Fruit fly (Drosophila melanogaster) whole organism, embryonic: ENCODE results near the gene Rab9D.

Source experiments
- Adf1 ChIP-seq: fragments of 200-800 bp; sonication (Bioruptor generic); IDR thresholded peaks from 2 replicates; pipeline ENCODE4 v1.3.6; 2022; ENCODE audit warnings: missing biosample characterization, missing genetic modification characterization
- Aef1 ChIP-seq: fragments of 200-800 bp; sonication (Bioruptor generic); IDR thresholded peaks from 3 replicates; pipeline ENCODE4 v1.3.6; 2022; ENCODE audit warnings: missing biosample characterization, missing genetic modification characterization
- Atf6 ChIP-seq: fragments of 200-800 bp; sonication (Bioruptor generic); IDR thresholded peaks from 2 replicates; pipeline ENCODE4 v1.3.6; 2022; ENCODE audit warnings: missing biosample characterization, missing genetic modification characterization
- Awh ChIP-seq: fragments of 200-800 bp; sonication (Bioruptor generic); IDR thresholded peaks from 2 replicates; pipeline ENCODE4, ENCODE4 v1.3.6; 2022; ENCODE audit warnings: missing biosample characterization, missing genetic modification characterization
- Bgb ChIP-seq: fragments of 200-800 bp; sonication (Bioruptor generic); IDR thresholded peaks from 2 replicates; pipeline ENCODE4 v1.3.6; 2022; ENCODE audit warnings: missing biosample characterization, missing genetic modification characterization; ENCODE audit not compliant: partially characterized antibody
- Blimp-1 ChIP-seq: fragments of 200-800 bp; sonication (Bioruptor generic); optimal IDR thresholded peaks from 3 replicates; lab custom pipeline; 2018; ENCODE audit warnings: missing biosample characterization, missing genetic modification characterization, mild to moderate bottlenecking, moderate library complexity, missing genetic modification reagents
- CG10366 ChIP-seq: fragments of 200-800 bp; sonication (Bioruptor generic); IDR thresholded peaks from 2 replicates; pipeline ENCODE4 v1.3.6; 2022; ENCODE audit warnings: missing biosample characterization, missing genetic modification characterization
- CG12744 ChIP-seq: fragments of 200-800 bp; sonication (Bioruptor generic); optimal IDR thresholded peaks from 2 replicates; lab custom pipeline; 2016; ENCODE audit warnings: missing biosample characterization, missing genetic modification characterization
- CG15479 ChIP-seq: fragments of 200-800 bp; sonication (Bioruptor generic); optimal IDR thresholded peaks from 3 replicates; lab custom pipeline; 2019; ENCODE audit warnings: missing biosample characterization, mild to moderate bottlenecking, missing genetic modification characterization, moderate library complexity
- CG1603 ChIP-seq: fragments of 200-800 bp; sonication (Bioruptor generic); optimal IDR thresholded peaks from 2 replicates; lab custom pipeline; 2019; ENCODE audit warnings: missing biosample characterization, mild to moderate bottlenecking, missing genetic modification characterization, moderate library complexity
- CG17359 ChIP-seq: fragments of 200-800 bp; sonication (Bioruptor generic); optimal IDR thresholded peaks from 3 replicates; lab custom pipeline; 2018; ENCODE audit warnings: missing biosample characterization, mild to moderate bottlenecking, missing genetic modification characterization, moderate library complexity
- CG17612 ChIP-seq: fragments of 200-800 bp; sonication (Bioruptor generic); IDR thresholded peaks from 2 replicates; pipeline ENCODE4 v1.3.6; 2022; ENCODE audit warnings: missing biosample characterization, missing genetic modification characterization
- CG18262 ChIP-seq: fragments of 200-800 bp; optimal IDR thresholded peaks from 3 replicates; lab custom pipeline; 2019; ENCODE audit warnings: missing biosample characterization, mild to moderate bottlenecking, missing genetic modification characterization, moderate library complexity
- CG2199 ChIP-seq: fragments of 200-800 bp; sonication (Bioruptor generic); IDR thresholded peaks from 3 replicates; pipeline ENCODE4 v1.3.6; 2022; ENCODE audit warnings: missing biosample characterization, missing genetic modification characterization
- CG34376 ChIP-seq: fragments of 200-800 bp; sonication (Bioruptor generic); optimal IDR thresholded peaks from 2 replicates; lab custom pipeline; 2018; ENCODE audit warnings: missing biosample characterization, mild to moderate bottlenecking, missing genetic modification characterization
- CG4617 ChIP-seq: fragments of 200-800 bp; sonication (Bioruptor generic); optimal IDR thresholded peaks from 3 replicates; lab custom pipeline; 2016; ENCODE audit warnings: missing biosample characterization, missing genetic modification characterization, borderline replicate concordance
- CG8290 ChIP-seq, 3 experiments: fragments of 200-800 bp; sonication (Bioruptor generic); optimal IDR thresholded peaks; 2 replicates each; lab custom pipeline; 2016 to 2019; ENCODE audit warnings: missing biosample characterization in 3 of 3, missing genetic modification characterization in 3 of 3, mild to moderate bottlenecking in 2 of 3, moderate library complexity in 1 of 3
- CG8924 ChIP-seq: fragments of 200-800 bp; optimal IDR thresholded peaks from 3 replicates; lab custom pipeline; 2019; ENCODE audit warnings: missing biosample characterization, mild to moderate bottlenecking, missing genetic modification characterization, moderate library complexity
- CG9727 ChIP-seq: fragments of 200-800 bp; sonication (Bioruptor generic); optimal IDR thresholded peaks from 3 replicates; lab custom pipeline; 2017; ENCODE audit warnings: missing biosample characterization, mild to moderate bottlenecking, missing genetic modification characterization
- CkIIα-i1 ChIP-seq: fragments of 200-800 bp; sonication (Bioruptor generic); IDR thresholded peaks from 2 replicates; pipeline ENCODE4 v1.3.6; 2022; ENCODE audit warnings: missing biosample characterization, missing genetic modification characterization
- D19B ChIP-seq: fragments of 200-800 bp; sonication (Bioruptor generic); optimal IDR thresholded peaks from 2 replicates; lab custom pipeline; 2017; ENCODE audit warnings: missing biosample characterization, mild to moderate bottlenecking, missing genetic modification characterization
- Dad ChIP-seq: fragments of 200-800 bp; sonication (Bioruptor generic); optimal IDR thresholded peaks from 3 replicates; lab custom pipeline; 2016; ENCODE audit warnings: missing biosample characterization, missing genetic modification characterization
- Dbx ChIP-seq: fragments of 200-800 bp; sonication (Bioruptor generic); IDR thresholded peaks from 3 replicates; pipeline ENCODE4 v1.3.6; 2022; ENCODE audit warnings: missing biosample characterization, missing genetic modification characterization
- Drgx ChIP-seq: fragments of 200-800 bp; sonication (Bioruptor generic); IDR thresholded peaks from 2 replicates; pipeline ENCODE4 v1.3.6; 2022; ENCODE audit warnings: missing biosample characterization, missing genetic modification characterization
- GATAe ChIP-seq: fragments of 200-800 bp; sonication (Bioruptor generic); conservative IDR thresholded peaks from 2 replicates; pipeline ENCODE4 v1.3.6; 2022; ENCODE audit warnings: missing biosample characterization, missing genetic modification characterization
- HmgZ ChIP-seq: fragments of 200-800 bp; sonication (Bioruptor generic); optimal IDR thresholded peaks from 2 replicates; lab custom pipeline; 2018; ENCODE audit warnings: missing biosample characterization, mild to moderate bottlenecking, missing genetic modification characterization
- Hr3 ChIP-seq: fragments of 200-800 bp; sonication (Bioruptor generic); optimal IDR thresholded peaks from 3 replicates; lab custom pipeline; 2016; ENCODE audit warnings: missing biosample characterization, missing genetic modification characterization
- Meics ChIP-seq: fragments of 200-800 bp; sonication (Bioruptor generic); optimal IDR thresholded peaks from 2 replicates; lab custom pipeline; 2017; ENCODE audit warnings: missing biosample characterization, mild to moderate bottlenecking, missing genetic modification characterization
- Neu2 ChIP-seq: fragments of 200-800 bp; sonication (Bioruptor generic); optimal IDR thresholded peaks from 3 replicates; lab custom pipeline; 2016; ENCODE audit warnings: missing biosample characterization, missing genetic modification characterization, borderline replicate concordance
- Pdp1 ChIP-seq, 2 experiments: fragments of 200-800 bp; sonication (Bioruptor generic); optimal IDR thresholded peaks; 3 replicates each; lab custom pipeline; 2016; ENCODE audit warnings: missing biosample characterization in 2 of 2, missing genetic modification characterization in 2 of 2, mild to moderate bottlenecking in 1 of 2, moderate library complexity in 1 of 2
- Rfx ChIP-seq: fragments of 200-800 bp; sonication (Bioruptor generic); IDR thresholded peaks from 2 replicates; pipeline ENCODE4 v1.3.6; 2022; ENCODE audit warnings: missing biosample characterization, missing genetic modification characterization
- Six4 ChIP-seq: fragments of 200-800 bp; sonication (Bioruptor generic); optimal IDR thresholded peaks from 2 replicates; lab custom pipeline; 2016; ENCODE audit warnings: missing biosample characterization, missing genetic modification characterization
- bsh ChIP-seq, 2 experiments: fragments of 200-800 bp; sonication (Bioruptor generic); optimal IDR thresholded peaks; 2 replicates each; lab custom pipeline; 2017 to 2018; ENCODE audit warnings: mild to moderate bottlenecking in 2 of 2, missing biosample characterization in 2 of 2, missing genetic modification characterization in 2 of 2, moderate library complexity in 1 of 2
- ci ChIP-seq: fragments of 200-800 bp; sonication (Bioruptor generic); IDR thresholded peaks from 3 replicates; pipeline ENCODE4 v1.3.6; 2022; ENCODE audit warnings: missing biosample characterization, missing genetic modification characterization
- dati ChIP-seq: fragments of 200-800 bp; sonication (Bioruptor generic); IDR thresholded peaks from 2 replicates; pipeline ENCODE4 v1.3.6; 2022; ENCODE audit warnings: missing biosample characterization, missing genetic modification characterization
- dmrt11E ChIP-seq: fragments of 200-800 bp; sonication (Bioruptor generic); optimal IDR thresholded peaks from 3 replicates; lab custom pipeline; 2018; ENCODE audit warnings: missing biosample characterization, mild to moderate bottlenecking, missing genetic modification characterization, moderate library complexity
- ems ChIP-seq: fragments of 200-800 bp; sonication (Bioruptor generic); optimal IDR thresholded peaks from 3 replicates; lab custom pipeline; 2016; ENCODE audit warnings: missing biosample characterization, missing genetic modification characterization
- exex ChIP-seq: fragments of 200-800 bp; sonication (Bioruptor generic); optimal IDR thresholded peaks from 4 replicates; lab custom pipeline; 2018; ENCODE audit warnings: missing biosample characterization, mild to moderate bottlenecking, missing genetic modification characterization, moderate library complexity
- eyg ChIP-seq: fragments of 200-800 bp; sonication (Bioruptor generic); optimal IDR thresholded peaks from 3 replicates; lab custom pipeline; 2016; ENCODE audit warnings: missing biosample characterization, missing genetic modification characterization
- lbe ChIP-seq: fragments of 200-800 bp; sonication (Bioruptor generic); optimal IDR thresholded peaks from 2 replicates; lab custom pipeline; 2016; ENCODE audit warnings: missing biosample characterization, mild to moderate bottlenecking, missing genetic modification characterization
- nom ChIP-seq: fragments of 200-800 bp; sonication (Bioruptor generic); optimal IDR thresholded peaks from 2 replicates; lab custom pipeline; 2017; ENCODE audit warnings: missing biosample characterization, missing genetic modification characterization, mild to moderate bottlenecking, moderate library complexity, missing genetic modification reagents
- rib ChIP-seq: fragments of 200-800 bp; sonication (Bioruptor generic); IDR thresholded peaks from 2 replicates; pipeline ENCODE4 v1.3.6; 2022; ENCODE audit warnings: missing biosample characterization, missing genetic modification characterization
- schlank ChIP-seq: fragments of 200-800 bp; sonication (Bioruptor generic); optimal IDR thresholded peaks from 2 replicates; lab custom pipeline; 2018; ENCODE audit warnings: missing biosample characterization, mild to moderate bottlenecking, missing genetic modification characterization
- slp2 ChIP-seq: fragments of 200-800 bp; sonication (Bioruptor generic); optimal IDR thresholded peaks from 2 replicates; lab custom pipeline; 2016; ENCODE audit warnings: missing biosample characterization, missing genetic modification characterization
- tio ChIP-seq: fragments of 200-800 bp; sonication (Bioruptor generic); optimal IDR thresholded peaks from 2 replicates; lab custom pipeline; 2017; ENCODE audit warnings: missing biosample characterization, missing genetic modification characterization, inconsistent platforms
- tna ChIP-seq: fragments of 200-800 bp; sonication (Bioruptor generic); IDR thresholded peaks from 2 replicates; pipeline ENCODE4 v1.3.6; 2022; ENCODE audit warnings: missing biosample characterization, missing genetic modification characterization; ENCODE audit not compliant: partially characterized antibody
- unpg ChIP-seq: fragments of 200-800 bp; sonication (Bioruptor generic); optimal IDR thresholded peaks from 3 replicates; lab custom pipeline; 2018; ENCODE audit warnings: missing biosample characterization, mild to moderate bottlenecking, missing genetic modification characterization, moderate library complexity
- wdn ChIP-seq: fragments of 200-800 bp; sonication (Bioruptor generic); IDR thresholded peaks from 2 replicates; pipeline ENCODE4 v1.3.6; 2022; ENCODE audit warnings: missing biosample characterization, missing genetic modification characterization

Gene Rab9D

DNA sequence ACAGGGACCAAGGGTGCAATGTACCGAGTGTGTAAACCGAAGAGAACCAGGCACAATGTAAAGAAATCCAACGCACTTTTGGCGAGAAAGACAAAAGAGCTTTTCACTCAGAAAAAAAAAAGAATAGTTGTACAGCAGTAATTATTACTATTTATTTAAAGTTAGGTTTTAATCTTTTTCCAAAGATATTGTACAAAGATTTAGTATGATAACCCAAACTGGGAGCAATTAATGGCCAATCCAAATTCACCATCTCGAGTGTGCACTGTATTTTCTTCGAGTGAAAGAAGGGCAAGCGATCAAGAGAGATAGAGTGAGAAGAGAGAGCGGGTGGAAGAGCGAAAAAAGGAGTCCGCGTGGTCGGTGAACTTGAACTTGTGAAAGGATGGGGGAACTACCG, 4.4 kb upstream of the Rab9D start (continued):
- TF ChIP-seq CG9727 (GFP tag; lab: Kevin White, UChicago) = peak; percentile 3
- peak; percentile 2 for TF ChIP-seq ems (GFP tag; lab: Kevin White, UChicago)
- no peak for TF ChIP-seq CG4617 (GFP tag; lab: Kevin White, UChicago)
- peak; percentile 48 for TF ChIP-seq nom (GFP tag; lab: Kevin White, UChicago)
- no peak for TF ChIP-seq CG17612 (GFP tag; lab: Robert Waterston, UW)
- TF ChIP-seq CG1603 = peak; percentile 22
- TF ChIP-seq bsh (GFP tag; optimal IDR thresholded peaks at IDR 0.05; lab: Kevin White, UChicago) = peak; percentile 27 to 54
- TF ChIP-seq CG18262 = peak; percentile 37
- TF ChIP-seq Blimp-1 = peak; percentile 22
- no peak for TF ChIP-seq Dad (GFP tag; lab: Kevin White, UChicago)
- TF ChIP-seq D19B (GFP tag; lab: Kevin White, UChicago) = no peak
- peak; percentile 90 for TF ChIP-seq lbe (GFP tag; lab: Kevin White, UChicago)

DNA sequence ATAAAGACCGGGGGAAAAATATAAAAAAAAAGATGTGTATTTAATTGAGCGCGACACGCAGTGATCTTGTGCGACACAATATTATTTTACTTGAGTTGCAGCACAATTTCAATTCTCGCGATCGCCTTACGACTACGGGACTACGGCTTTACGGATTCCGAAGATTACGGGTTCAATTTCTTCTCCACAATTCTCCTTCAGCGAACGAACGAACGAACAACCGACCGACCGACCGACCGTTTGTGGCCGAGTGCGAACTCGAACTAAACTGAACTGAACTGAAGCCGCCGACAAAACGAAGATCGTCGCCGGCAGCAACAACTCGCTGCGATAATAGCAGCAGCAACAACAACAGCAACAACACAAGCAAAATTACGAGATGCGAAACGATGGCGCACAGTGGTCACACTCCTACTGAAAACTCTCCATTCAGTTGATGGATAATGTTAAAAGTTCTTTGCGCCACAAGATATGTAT, 3.7 kb upstream of the Rab9D start, which contains the start of gene spri:
spri (minus strand) TSS at position 265 of the 477 bp plus-strand sequence.
- no peak for TF ChIP-seq CG12744 (GFP tag; lab: Kevin White, UChicago)
- peak; percentile 25 for TF ChIP-seq HmgZ (tag; lab: Kevin White, UChicago)
- peak; percentile 48; the same call in 1 of the 2 replicates for TF ChIP-seq Bgb (GFP tag; lab: Robert Waterston, UW)
- peak in 1 of 2 experiments; percentile 67 for TF ChIP-seq Pdp1 (GFP tag; optimal IDR thresholded peaks at IDR 0.05; lab: Kevin White, UChicago)
- peak; percentile 4 for TF ChIP-seq Six4 (GFP tag; lab: Kevin White, UChicago)
- no peak for TF ChIP-seq Hr3 (GFP tag; lab: Kevin White, UChicago)
- no peak for TF ChIP-seq CG8290 (GFP tag; optimal IDR thresholded peaks at IDR 0.05; lab: Kevin White, UChicago)
- peak in 1 of 2 experiments; percentile 47 for TF ChIP-seq CG8290 (tag; optimal IDR thresholded peaks at IDR 0.05; lab: Kevin White, UChicago)
- no peak for TF ChIP-seq dati (GFP tag; lab: Robert Waterston, UW)
- TF ChIP-seq unpg (GFP tag; lab: Kevin White, UChicago) = peak; percentile 6
- peak; percentile 62 for TF ChIP-seq Adf1 (GFP tag; lab: Robert Waterston, UW)
- no peak for TF ChIP-seq schlank (tag; lab: Kevin White, UChicago)
- TF ChIP-seq CG17359 (tag; lab: Kevin White, UChicago) = peak; percentile 14
- TF ChIP-seq tna (GFP tag; lab: Robert Waterston, UW) = 0 out of 2 replicates have a peak, but pooled peaks have one; percentile 22
- no peak for TF ChIP-seq tio
- TF ChIP-seq CG8924 (tag; lab: Kevin White, UChicago) = no peak
- TF ChIP-seq Atf6 (GFP tag; lab: Robert Waterston, UW) = 0 out of 2 replicates have a peak, but pooled peaks have one; percentile 31
- no peak for TF ChIP-seq Neu2 (GFP tag; lab: Kevin White, UChicago)
- TF ChIP-seq eyg (GFP tag; lab: Kevin White, UChicago) = no peak
- no peak for TF ChIP-seq CkIIα-i1 (GFP tag; lab: Robert Waterston, UW)
- 0 out of 2 replicates have a peak, but pooled peaks have one; percentile 10 for TF ChIP-seq Awh (GFP tag; lab: Robert Waterston, UW)
- TF ChIP-seq CG2199 (GFP tag; lab: Robert Waterston, UW) = 0 out of 3 replicates have a peak, but pooled peaks have one; percentile 47
- peak; percentile 56 for TF ChIP-seq CG15479 (GFP tag; lab: Kevin White, UChicago)
- TF ChIP-seq Dbx (GFP tag; lab: Robert Waterston, UW) = peak; percentile 26; the same call in 1 of the 3 replicates
- TF ChIP-seq Rfx (GFP tag; lab: Robert Waterston, UW) = peak; percentile 43
- TF ChIP-seq CG10366 = no peak
- peak; percentile 36 for TF ChIP-seq CG1603
- TF ChIP-seq CG34376 (GFP tag; lab: Kevin White, UChicago) = peak; percentile 52
- TF ChIP-seq Aef1 (GFP tag; lab: Robert Waterston, UW) = peak; percentile 32; the same call in 1 of the 3 replicates
- TF ChIP-seq rib (GFP tag; lab: Robert Waterston, UW) = 0 out of 2 replicates have a peak, but pooled peaks have one; percentile 29
- no peak for TF ChIP-seq dmrt11E
- TF ChIP-seq Meics (GFP tag; lab: Kevin White, UChicago) = peak; percentile 6
- peak; percentile 4 for TF ChIP-seq exex (tag; lab: Kevin White, UChicago)
- TF ChIP-seq wdn (GFP tag; lab: Robert Waterston, UW) = no peak
- TF ChIP-seq slp2 (GFP tag; lab: Kevin White, UChicago) = no peak
- no peak for TF ChIP-seq GATAe
- TF ChIP-seq ci (GFP tag; lab: Robert Waterston, UW) = peak; percentile 54; the same call in 2 of the 3 replicates
- TF ChIP-seq Drgx (GFP tag; lab: Robert Waterston, UW) = peak; percentile 52; the same call in 1 of the 2 replicates
